Worm (Caenorhabditis elegans): ENCODE measurements around the gene F19B10.4.

The F19B10.4 gene

ce11 chrII:3699591-3699990 is 39.7 kb downstream of the F19B10.4 start, which contains the start of gene srx-104:
Gene srx-104, minus strand, starts transcription at chrII:3699691.
- no peak for TF ChIP-seq dao-5 (tag; optimal IDR thresholded peaks at IDR 0.05)
- TF ChIP-seq W03F9.2 (tag; optimal IDR thresholded peaks at IDR 0.05) = no peak
- no peak for TF ChIP-seq him-1 (tag; optimal IDR thresholded peaks at IDR 0.05)

- TF ChIP-seq dao-5 (tag; optimal IDR thresholded peaks at IDR 0.05) (no peak), W03F9.2 (tag; optimal IDR thresholded peaks at IDR 0.05) (no peak), him-1 (tag; optimal IDR thresholded peaks at IDR 0.05) (no peak)
Observed at ce11 chrII:3701305-3701704, 41.4 kb downstream of the F19B10.4 start, which contains the start of gene srx-105. Gene srx-105, minus strand, starts transcription at chrII:3701405.

DNA sequence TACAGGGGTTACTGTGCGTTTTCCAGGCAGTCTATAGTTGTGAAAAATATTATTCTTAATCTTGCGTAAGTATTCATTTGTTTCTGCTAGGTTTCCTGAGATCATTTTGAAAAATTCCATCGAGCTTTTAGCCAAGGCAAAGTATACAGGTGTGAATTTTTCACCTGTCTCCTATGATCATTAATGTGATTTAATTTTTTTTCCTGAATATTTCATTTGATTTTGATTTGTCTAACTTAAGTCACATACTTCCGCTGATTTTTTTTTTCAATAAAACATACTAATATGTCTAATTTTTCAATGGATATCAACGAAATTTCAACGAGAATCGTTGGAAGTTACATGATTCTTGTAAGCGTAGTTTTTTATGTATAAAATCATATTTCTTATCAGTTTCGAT is 45.4 kb downstream of the F19B10.4 start, which contains the start of gene srx-108:
TSS of gene srx-108 (plus strand) at position 301 of the 400 bp plus-strand sequence.
- no peak for TF ChIP-seq him-1 (tag; optimal IDR thresholded peaks at IDR 0.05)

DNA sequence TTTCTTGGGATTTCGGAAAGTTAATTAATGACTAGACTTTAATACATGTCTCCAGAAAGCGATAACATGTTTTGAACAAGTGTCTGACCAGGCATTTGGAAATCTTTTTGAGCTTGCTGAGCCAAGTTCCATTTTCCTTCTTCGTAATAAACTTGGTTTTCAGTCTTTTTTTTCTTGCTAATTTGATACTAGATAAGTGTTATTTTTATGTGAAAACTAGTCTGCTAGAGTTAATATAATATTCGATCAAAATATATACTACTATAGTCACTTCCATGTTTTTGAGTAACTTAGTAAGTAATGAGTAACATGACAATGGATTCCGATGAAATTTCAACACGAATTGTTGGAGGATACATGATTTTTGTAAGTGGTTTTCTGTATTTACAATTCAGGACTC is 49.4 kb downstream of the F19B10.4 start, which contains the start of gene srx-110:
TSS of gene srx-110 (plus strand) at position 301 of the 400 bp plus-strand sequence.
- TF ChIP-seq W03F9.2 (tag; optimal IDR thresholded peaks at IDR 0.05) (no peak), him-1 (tag; optimal IDR thresholded peaks at IDR 0.05) (no peak), dao-5 (tag; optimal IDR thresholded peaks at IDR 0.05) (no peak)

- no peak for TF ChIP-seq W03F9.2 (tag; optimal IDR thresholded peaks at IDR 0.05)
- TF ChIP-seq dao-5 (tag; optimal IDR thresholded peaks at IDR 0.05) = no peak
- TF ChIP-seq him-1 (tag; optimal IDR thresholded peaks at IDR 0.05) = no peak
Observed at ce11 chrII:3711047-3711446, 51.2 kb downstream of the F19B10.4 start, which contains the start of gene fbxc-53. Gene fbxc-53, plus strand, starts transcription at chrII:3711291.
